Worm (Caenorhabditis elegans): ENCODE data around the gene T13F2.4.

DNA sequence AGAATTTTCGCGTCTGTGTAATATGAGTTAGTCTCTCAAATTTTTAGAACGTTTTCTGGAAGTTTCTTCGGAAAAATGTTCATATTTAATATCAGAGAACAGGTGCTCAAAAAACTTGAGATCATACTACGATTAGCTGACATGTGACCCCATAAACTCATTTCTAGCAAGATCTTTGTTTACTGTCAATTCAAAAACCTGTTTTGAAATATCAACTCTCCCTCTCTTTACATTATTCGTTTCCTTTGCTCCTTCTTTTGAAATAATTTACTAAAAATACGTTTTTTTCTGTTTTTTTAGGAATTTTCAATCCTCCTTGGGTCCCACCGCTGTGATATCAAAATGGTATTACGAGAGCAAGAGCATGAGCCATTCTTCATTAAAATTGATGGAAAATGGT lies 9.5 kb downstream of the T13F2.4 start, which contains the start of gene fat-4:
- no peak for TF ChIP-seq ham-2 (GFP tag; optimal IDR thresholded peaks at IDR 0.05)
- no peak for TF ChIP-seq lin-32 (GFP tag; optimal IDR thresholded peaks at IDR 0.05)
- no peak for TF ChIP-seq unc-62 (GFP tag; optimal IDR thresholded peaks at IDR 0.05)
- TF ChIP-seq drap-1 (GFP tag; optimal IDR thresholded peaks at IDR 0.05): no peak
- TF ChIP-seq nhr-28 (tag; optimal IDR thresholded peaks at IDR 0.05): no peak
- TF ChIP-seq nhr-237 (tag; optimal IDR thresholded peaks at IDR 0.05): no peak
- TF ChIP-seq hlh-1 (tag; optimal IDR thresholded peaks at IDR 0.05): no peak
- no peak for TF ChIP-seq lin-13 (tag; optimal IDR thresholded peaks at IDR 0.05)
- TF ChIP-seq mab-5 (tag; optimal IDR thresholded peaks at IDR 0.05): no peak
- no peak for TF ChIP-seq blmp-1 (tag; optimal IDR thresholded peaks at IDR 0.05)

Measured in whole organism, mixed stage, embryonic.